Worm (Caenorhabditis elegans) whole organism, L3 larva: Measurements from ENCODE around the gene molo-1.

Source experiments
- elt-1 ChIP-seq: fragments of 150-350 bp; optimal IDR thresholded peaks from 2 replicates; lab custom pipeline; 2014; ENCODE audit warnings: missing biosample characterization, missing genetic modification characterization
- mdl-1 ChIP-seq: fragments of 150-350 bp; optimal IDR thresholded peaks from 2 replicates; lab custom pipeline; 2014; ENCODE audit warnings: missing biosample characterization, missing genetic modification characterization

ce11 chrIII:5588746-5589145 is 15.0 kb downstream of the molo-1 start:
- TF ChIP-seq elt-1 (tag; lab: Kevin White, UChicago): no peak
- no peak for TF ChIP-seq mdl-1 (tag; lab: Kevin White, UChicago)
